Worm (Caenorhabditis elegans): Measurements from ENCODE around the gene Y53C12B.1.

ce11 chrII:9775790-9776189, 29.9 kb upstream of the Y53C12B.1 start, which contains the start of gene T10B9.9:
- no peak for TF ChIP-seq B0310.2 (tag; optimal IDR thresholded peaks at IDR 0.05)
- TF ChIP-seq ama-1 (optimal IDR thresholded peaks at IDR 0.05): no peak
- TF ChIP-seq scrt-1 (GFP tag; IDR thresholded peaks at IDR 0.05): no peak
- TF ChIP-seq aly-1 (tag; optimal IDR thresholded peaks at IDR 0.05): no peak
- TF ChIP-seq tbx-37 (GFP tag; conservative IDR thresholded peaks at IDR 0.05): no peak
- no peak for TF ChIP-seq tra-4 (tag; optimal IDR thresholded peaks at IDR 0.05)
- no peak for TF ChIP-seq hmg-4 (GFP tag; optimal IDR thresholded peaks at IDR 0.05)
- TF ChIP-seq tbx-11 (GFP tag; IDR thresholded peaks at IDR 0.05): no peak
- no peak for TF ChIP-seq flt-1 (GFP tag; IDR thresholded peaks at IDR 0.05)
- no peak for TF ChIP-seq hnd-1 (tag; optimal IDR thresholded peaks at IDR 0.05)
- TF ChIP-seq ets-7 (tag; optimal IDR thresholded peaks at IDR 0.05): no peak
- TF ChIP-seq sea-1 (GFP tag; conservative IDR thresholded peaks at IDR 0.05): no peak
- TF ChIP-seq F13C5.2 (tag; optimal IDR thresholded peaks at IDR 0.05): no peak
